Fruit fly (Drosophila melanogaster): ENCODE results near the gene CG15628.

CG15628 gene

DNA sequence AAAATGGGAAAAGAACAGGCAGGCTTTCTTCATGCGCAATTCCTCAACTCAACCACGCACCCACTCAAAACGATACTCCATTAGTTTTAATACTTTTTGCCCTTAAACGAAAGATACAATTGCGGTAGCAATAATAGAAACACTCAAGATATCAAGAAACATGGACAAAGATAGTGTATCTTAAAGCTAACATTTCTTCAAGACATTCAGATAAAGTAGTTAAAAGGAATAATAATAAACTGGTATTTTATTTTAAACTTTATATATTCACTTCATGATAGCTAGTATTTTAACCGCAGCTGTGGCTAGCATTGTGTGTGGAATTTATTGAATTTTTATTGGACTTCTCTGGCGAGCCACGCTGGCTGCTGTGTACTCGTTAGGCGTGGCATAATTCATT is 34.5 kb downstream of the CG15628 start:
- TF ChIP-seq Jra (GFP tag; optimal IDR thresholded peaks at IDR 0.05) (no peak), OdsH (GFP tag; optimal IDR thresholded peaks at IDR 0.05) (peak; percentile 16), rgr (GFP tag; optimal IDR thresholded peaks at IDR 0.05) (peak; percentile 3), Hr83 (GFP tag; optimal IDR thresholded peaks at IDR 0.05; ENCODE audit: poor library complexity, severe bottlenecking) (no peak), CG9705 (GFP tag; optimal IDR thresholded peaks at IDR 0.05) (no peak), sv (GFP tag; optimal IDR thresholded peaks at IDR 0.05) (peak; percentile 13), foxo (GFP tag; optimal IDR thresholded peaks at IDR 0.05) (peak in 1 of 2 experiments; percentile 39), Myc (optimal IDR thresholded peaks at IDR 0.05) (no peak), Mio (GFP tag; optimal IDR thresholded peaks at IDR 0.05) (no peak), GATAd (GFP tag; optimal IDR thresholded peaks at IDR 0.05) (no peak), N (GFP tag; optimal IDR thresholded peaks at IDR 0.05) (no peak), CG32264 (GFP tag; optimal IDR thresholded peaks at IDR 0.05) (no peak), HLH106 (tag; optimal IDR thresholded peaks at IDR 0.05) (peak; percentile 8), ey (GFP tag; optimal IDR thresholded peaks at IDR 0.05) (no peak)

DNA sequence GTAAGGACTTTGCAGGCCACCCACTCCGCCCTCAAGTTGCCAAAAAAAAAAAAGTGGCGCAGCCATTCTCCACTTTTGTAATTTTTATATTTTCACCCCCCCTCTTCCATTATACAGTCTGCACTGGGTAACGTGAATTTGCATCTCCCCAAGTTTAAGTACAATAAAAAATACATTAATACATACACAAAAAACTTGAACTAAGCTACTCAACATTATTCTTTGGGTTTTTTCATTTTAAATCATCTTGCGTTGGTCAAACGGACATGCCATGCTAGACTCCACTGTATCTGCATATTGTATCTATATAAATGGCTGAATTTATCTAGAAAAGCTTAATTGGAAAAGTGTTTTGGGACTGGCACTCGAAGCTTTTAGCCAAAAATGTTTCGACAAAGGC is 39.9 kb downstream of the CG15628 start:
- TF ChIP-seq pan (optimal IDR thresholded peaks at IDR 0.05) (no peak), woc (GFP tag; optimal IDR thresholded peaks at IDR 0.05) (no peak), br (GFP tag; optimal IDR thresholded peaks at IDR 0.05) (no peak), CrebA (GFP tag; optimal IDR thresholded peaks at IDR 0.05; ENCODE audit: borderline replicate concordance) (no peak), HLH106 (tag; optimal IDR thresholded peaks at IDR 0.05) (peak; percentile 18), ey (GFP tag; optimal IDR thresholded peaks at IDR 0.05) (no peak), sv (GFP tag; optimal IDR thresholded peaks at IDR 0.05) (no peak), rgr (GFP tag; optimal IDR thresholded peaks at IDR 0.05) (no peak), OdsH (GFP tag; optimal IDR thresholded peaks at IDR 0.05) (no peak), fru (GFP tag; optimal IDR thresholded peaks at IDR 0.05) (no peak), Mio (GFP tag; optimal IDR thresholded peaks at IDR 0.05) (no peak), foxo (GFP tag; optimal IDR thresholded peaks at IDR 0.05) (peak in 1 of 2 experiments; percentile 10), Rel (GFP tag; optimal IDR thresholded peaks at IDR 0.05) (no peak), Rel (tag; optimal IDR thresholded peaks at IDR 0.05) (no peak), Dfd (GFP tag; optimal IDR thresholded peaks at IDR 0.05) (no peak), lola (GFP tag; optimal IDR thresholded peaks at IDR 0.05) (no peak), dmrt93B (GFP tag; optimal IDR thresholded peaks at IDR 0.05) (no peak), tai (GFP tag; optimal IDR thresholded peaks at IDR 0.05) (no peak)

DNA sequence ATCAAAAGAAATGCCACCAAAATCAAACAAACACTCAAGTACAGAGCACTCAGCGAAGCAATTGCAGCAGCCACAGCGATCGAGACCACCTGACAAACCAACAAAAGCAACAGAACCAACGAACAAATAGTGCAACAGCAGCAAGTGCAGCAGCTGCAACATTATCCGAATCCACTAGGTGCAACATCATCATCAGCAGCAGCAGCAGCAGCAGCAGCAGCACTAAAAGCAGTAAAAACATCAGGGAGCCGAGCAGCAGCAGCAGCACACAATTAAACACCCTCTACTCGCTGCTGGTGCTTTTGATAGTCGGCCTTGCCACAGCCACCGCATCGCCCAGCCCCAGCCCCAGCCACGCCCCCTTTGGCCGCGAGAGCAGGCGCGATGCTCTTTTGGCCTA is 43.8 kb downstream of the CG15628 start:
- TF ChIP-seq Dfd (GFP tag; optimal IDR thresholded peaks at IDR 0.05) (peak; percentile 85), usp (GFP tag; optimal IDR thresholded peaks at IDR 0.05) (no peak)

DNA sequence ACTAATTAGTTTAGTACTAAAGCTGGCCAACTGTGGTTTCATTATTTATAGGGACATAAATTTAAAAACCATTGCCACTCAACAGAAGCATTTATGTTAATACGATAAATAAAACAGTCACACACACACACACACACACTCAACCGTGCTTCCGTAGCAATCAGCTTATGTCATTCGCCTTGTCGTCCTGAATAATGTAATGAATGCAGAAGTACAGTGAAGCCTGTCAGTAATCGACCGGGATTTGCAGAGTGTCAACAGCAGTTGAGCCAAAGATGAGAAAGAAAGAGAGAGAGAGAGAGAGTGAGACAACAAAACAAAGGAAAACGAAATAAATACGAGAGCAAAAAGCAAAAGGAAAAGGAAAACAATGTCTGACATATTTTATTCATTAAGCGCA is 46.8 kb downstream of the CG15628 start:
- TF ChIP-seq br (GFP tag; optimal IDR thresholded peaks at IDR 0.05) (no peak), CrebA (GFP tag; optimal IDR thresholded peaks at IDR 0.05; ENCODE audit: borderline replicate concordance) (no peak), OdsH (GFP tag; optimal IDR thresholded peaks at IDR 0.05) (no peak), dmrt93B (GFP tag; optimal IDR thresholded peaks at IDR 0.05) (no peak), Hnf4 (GFP tag; optimal IDR thresholded peaks at IDR 0.05) (no peak), Jra (GFP tag; optimal IDR thresholded peaks at IDR 0.05) (no peak), brk (GFP tag; optimal IDR thresholded peaks at IDR 0.05) (no peak), Abd-B (GFP tag; optimal IDR thresholded peaks at IDR 0.05) (no peak)
